Worm (Caenorhabditis elegans): ENCODE results near the gene C17F4.3.

DNA sequence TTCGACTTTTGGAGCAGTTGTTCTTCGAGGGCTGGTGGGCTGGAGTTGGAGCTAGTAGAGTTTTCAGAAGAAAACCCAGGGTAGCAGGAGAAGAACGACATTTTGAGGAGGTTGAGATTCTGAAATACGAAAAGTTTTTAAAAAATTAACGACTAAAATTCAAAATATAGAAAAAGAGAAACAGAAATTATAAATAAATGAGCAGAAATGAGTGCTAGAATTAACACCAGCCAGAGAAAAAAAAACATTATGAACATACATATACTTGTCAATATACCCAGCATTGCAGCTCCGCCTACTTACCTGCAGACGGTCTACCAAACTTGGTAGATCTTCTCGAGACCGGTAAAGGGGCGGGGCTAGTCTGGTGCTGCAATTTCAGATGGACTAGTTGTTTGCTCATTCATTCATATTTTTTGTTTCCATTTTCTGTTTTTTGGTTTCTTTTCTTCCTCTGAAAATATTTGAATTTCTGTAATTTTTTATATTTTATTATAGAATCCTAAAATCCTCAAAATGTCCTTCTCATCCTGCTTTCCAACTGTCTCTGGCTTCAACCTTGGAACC lies 33.8 kb upstream of the C17F4.3 start, which contains the start of the genes ZC239.20 and ZC239.21:
- TF ChIP-seq ama-1 (optimal IDR thresholded peaks at IDR 0.05), result no peak
- TF ChIP-seq hmg-4 (GFP tag; optimal IDR thresholded peaks at IDR 0.05), result no peak
- TF ChIP-seq pes-1 (GFP tag; IDR thresholded peaks at IDR 0.05), result no peak
- TF ChIP-seq flt-1 (GFP tag; IDR thresholded peaks at IDR 0.05), result no peak
- TF ChIP-seq sea-1 (GFP tag; conservative IDR thresholded peaks at IDR 0.05), result no peak
- no peak for TF ChIP-seq aly-1 (tag; optimal IDR thresholded peaks at IDR 0.05)
- TF ChIP-seq hmbx-1 (tag; optimal IDR thresholded peaks at IDR 0.05), result no peak
- TF ChIP-seq tbx-11 (GFP tag; IDR thresholded peaks at IDR 0.05), result no peak
- no peak for TF ChIP-seq F13C5.2 (tag; optimal IDR thresholded peaks at IDR 0.05)
- TF ChIP-seq ceh-13 (GFP tag; optimal IDR thresholded peaks at IDR 0.05), result no peak

All from whole organism, early embryonic.